Fruit fly (Drosophila melanogaster) whole organism, embryonic: ENCODE data around the gene Cad99C.

Source experiments
- Adf1 ChIP-seq: fragments of 200-800 bp; sonication (Bioruptor generic); IDR thresholded peaks from 2 replicates; pipeline ENCODE4 v1.3.6; 2022; ENCODE audit warnings: missing biosample characterization, missing genetic modification characterization
- CG12769 ChIP-seq: fragments of 200-800 bp; sonication (Bioruptor generic); optimal IDR thresholded peaks from 2 replicates; lab custom pipeline; 2019; ENCODE audit warnings: missing biosample characterization, mild to moderate bottlenecking, missing genetic modification characterization, moderate library complexity
- CG14014 ChIP-seq: fragments of 200-800 bp; sonication (Bioruptor generic); IDR thresholded peaks from 2 replicates; pipeline ENCODE4 v1.3.6; 2022; ENCODE audit warnings: missing biosample characterization, missing genetic modification characterization
- CG14667 ChIP-seq: fragments of 200-800 bp; sonication (Bioruptor generic); IDR thresholded peaks from 2 replicates; pipeline ENCODE4 v1.3.6; 2022; ENCODE audit warnings: missing biosample characterization, missing genetic modification characterization
- CG14860 ChIP-seq: fragments of 200-800 bp; sonication (Bioruptor generic); IDR thresholded peaks from 3 replicates; pipeline ENCODE4 v1.3.6; 2022; ENCODE audit warnings: missing biosample characterization, missing genetic modification characterization; ENCODE audit not compliant: partially characterized antibody
- CG15696 ChIP-seq: fragments of 200-800 bp; sonication (Bioruptor generic); optimal IDR thresholded peaks from 2 replicates; lab custom pipeline; 2019; ENCODE audit warnings: missing biosample characterization, mild to moderate bottlenecking, missing genetic modification characterization, moderate library complexity
- CG16813 ChIP-seq: fragments of 200-800 bp; sonication (Bioruptor generic); IDR thresholded peaks from 3 replicates; pipeline ENCODE4 v1.3.6; 2022; ENCODE audit warnings: missing biosample characterization, missing genetic modification characterization; ENCODE audit not compliant: partially characterized antibody
- CG17612 ChIP-seq: fragments of 200-800 bp; sonication (Bioruptor generic); IDR thresholded peaks from 2 replicates; pipeline ENCODE4 v1.3.6; 2022; ENCODE audit warnings: missing biosample characterization, missing genetic modification characterization
- CG1792 ChIP-seq: fragments of 200-800 bp; sonication (Bioruptor generic); optimal IDR thresholded peaks from 2 replicates; lab custom pipeline; 2016; ENCODE audit warnings: missing biosample characterization, missing genetic modification characterization
- CG2129 ChIP-seq: fragments of 200-800 bp; sonication (Bioruptor generic); IDR thresholded peaks from 2 replicates; pipeline ENCODE4 v1.3.6; 2022; ENCODE audit warnings: missing biosample characterization, missing genetic modification characterization; ENCODE audit not compliant: partially characterized antibody
- CG3163 ChIP-seq: fragments of 200-800 bp; sonication (Bioruptor generic); optimal IDR thresholded peaks from 3 replicates; lab custom pipeline; 2016; ENCODE audit warnings: missing biosample characterization, missing genetic modification characterization
- CG4328 ChIP-seq: fragments of 200-800 bp; sonication (Bioruptor generic); optimal IDR thresholded peaks from 3 replicates; lab custom pipeline; 2017; ENCODE audit warnings: missing biosample characterization, missing genetic modification reagents, missing genetic modification characterization
- CG5180 ChIP-seq: fragments of 200-800 bp; sonication (Bioruptor generic); optimal IDR thresholded peaks from 3 replicates; lab custom pipeline; 2017; ENCODE audit warnings: missing biosample characterization, missing genetic modification characterization, mild to moderate bottlenecking, moderate library complexity, missing genetic modification reagents
- CG6175 ChIP-seq: fragments of 200-800 bp; sonication (Bioruptor generic); IDR thresholded peaks from 3 replicates; pipeline ENCODE4 v1.3.6; 2022; ENCODE audit warnings: missing biosample characterization, missing genetic modification characterization
- CG8478 ChIP-seq: fragments of >200 bp; optimal IDR thresholded peaks from 2 replicates; lab custom pipeline; 2018
- CG8924 ChIP-seq: fragments of 200-800 bp; optimal IDR thresholded peaks from 3 replicates; lab custom pipeline; 2019; ENCODE audit warnings: missing biosample characterization, mild to moderate bottlenecking, missing genetic modification characterization, moderate library complexity
- CkIIα-i1 ChIP-seq: fragments of 200-800 bp; sonication (Bioruptor generic); IDR thresholded peaks from 2 replicates; pipeline ENCODE4 v1.3.6; 2022; ENCODE audit warnings: missing biosample characterization, missing genetic modification characterization
- Dll ChIP-seq: fragments of 200-800 bp; sonication (Bioruptor generic); IDR thresholded peaks from 4 replicates; pipeline ENCODE4 v1.3.6; 2022; ENCODE audit warnings: missing biosample characterization, missing genetic modification characterization; ENCODE audit not compliant: partially characterized antibody
- E2f2 ChIP-seq: fragments of 200-800 bp; sonication (Bioruptor generic); IDR thresholded peaks from 2 replicates; pipeline ENCODE4 v1.3.6; 2022; ENCODE audit warnings: missing biosample characterization, missing genetic modification characterization
- Gug ChIP-seq: fragments of 200-800 bp; sonication (Bioruptor generic); IDR thresholded peaks from 4 replicates; pipeline ENCODE4 v1.3.6; 2022; ENCODE audit warnings: missing biosample characterization, missing genetic modification characterization
- HLH4C ChIP-seq: fragments of 200-800 bp; sonication (Bioruptor generic); IDR thresholded peaks from 3 replicates; pipeline ENCODE4 v1.3.6; 2022; ENCODE audit warnings: missing biosample characterization, missing genetic modification characterization; ENCODE audit not compliant: partially characterized antibody
- Rfx ChIP-seq: fragments of 200-800 bp; sonication (Bioruptor generic); IDR thresholded peaks from 2 replicates; pipeline ENCODE4 v1.3.6; 2022; ENCODE audit warnings: missing biosample characterization, missing genetic modification characterization
- YL-1 ChIP-seq: fragments of 200-800 bp; sonication (Bioruptor generic); optimal IDR thresholded peaks from 3 replicates; lab custom pipeline; 2017; ENCODE audit warnings: missing biosample characterization, mild to moderate bottlenecking, missing genetic modification characterization
- amos ChIP-seq: fragments of 200-800 bp; sonication (Bioruptor generic); IDR thresholded peaks from 2 replicates; pipeline ENCODE4 v1.3.6; 2022; ENCODE audit warnings: missing biosample characterization, missing genetic modification characterization; ENCODE audit not compliant: partially characterized antibody
- aop ChIP-seq: fragments of 200-800 bp; sonication (Bioruptor generic); IDR thresholded peaks from 2 replicates; pipeline ENCODE4 v1.3.6; 2022; ENCODE audit warnings: missing biosample characterization, missing genetic modification characterization
- chinmo ChIP-seq: fragments of 200-800 bp; sonication (Bioruptor generic); IDR thresholded peaks from 4 replicates; pipeline ENCODE4 v1.3.6; 2022; ENCODE audit warnings: missing biosample characterization, missing genetic modification characterization; ENCODE audit not compliant: partially characterized antibody
- crc ChIP-seq: fragments of 200-800 bp; sonication (Bioruptor generic); optimal IDR thresholded peaks from 2 replicates; lab custom pipeline; 2016; ENCODE audit warnings: missing biosample characterization, missing genetic modification characterization
- dan ChIP-seq: fragments of 200-800 bp; sonication (Bioruptor generic); IDR thresholded peaks from 2 replicates; pipeline ENCODE4 v1.3.6; 2022; ENCODE audit warnings: missing biosample characterization, missing genetic modification characterization
- dmrt11E ChIP-seq: fragments of 200-800 bp; sonication (Bioruptor generic); optimal IDR thresholded peaks from 3 replicates; lab custom pipeline; 2018; ENCODE audit warnings: missing biosample characterization, mild to moderate bottlenecking, missing genetic modification characterization, moderate library complexity
- eyg ChIP-seq: fragments of 200-800 bp; sonication (Bioruptor generic); optimal IDR thresholded peaks from 3 replicates; lab custom pipeline; 2016; ENCODE audit warnings: missing biosample characterization, missing genetic modification characterization
- fd64A ChIP-seq: fragments of 200-800 bp; sonication (Bioruptor generic); optimal IDR thresholded peaks from 3 replicates; lab custom pipeline; 2018; ENCODE audit warnings: missing biosample characterization, mild to moderate bottlenecking, missing genetic modification characterization
- gce ChIP-seq: fragments of 200-800 bp; sonication (Bioruptor generic); IDR thresholded peaks from 3 replicates; pipeline ENCODE4 v1.3.6; 2022; ENCODE audit warnings: missing biosample characterization, missing genetic modification characterization
- gem ChIP-seq: fragments of 200-800 bp; sonication (Bioruptor generic); optimal IDR thresholded peaks from 2 replicates; lab custom pipeline; 2019; ENCODE audit warnings: missing biosample characterization, mild to moderate bottlenecking, missing genetic modification characterization, moderate library complexity
- grau ChIP-seq: fragments of 200-800 bp; optimal IDR thresholded peaks from 3 replicates; lab custom pipeline; 2019; ENCODE audit warnings: missing biosample characterization, mild to moderate bottlenecking, missing genetic modification characterization, moderate library complexity
- grn ChIP-seq: fragments of 200-800 bp; sonication (Bioruptor generic); optimal IDR thresholded peaks from 3 replicates; lab custom pipeline; 2017; ENCODE audit warnings: missing biosample characterization, missing genetic modification characterization
- gro ChIP-seq: fragments of 200-800 bp; sonication (Bioruptor generic); optimal IDR thresholded peaks from 2 replicates; lab custom pipeline; 2016; ENCODE audit warnings: missing biosample characterization, missing genetic modification characterization
- jigr1 ChIP-seq: fragments of 200-800 bp; sonication (Bioruptor generic); IDR thresholded peaks from 3 replicates; pipeline ENCODE4 v1.3.6; 2022; ENCODE audit warnings: missing biosample characterization, missing genetic modification characterization
- jumu ChIP-seq: fragments of 200-800 bp; sonication (Bioruptor generic); optimal IDR thresholded peaks from 3 replicates; lab custom pipeline; 2016; ENCODE audit warnings: missing biosample characterization, missing genetic modification characterization
- lbe ChIP-seq: fragments of 200-800 bp; sonication (Bioruptor generic); optimal IDR thresholded peaks from 2 replicates; lab custom pipeline; 2016; ENCODE audit warnings: missing biosample characterization, mild to moderate bottlenecking, missing genetic modification characterization
- lola ChIP-seq, 3 experiments: fragments of >200 bp in 2 of 3; fragments of 200-800 bp in 1 of 3; sonication (Bioruptor generic) in 1 of 3; optimal IDR thresholded peaks; 2 replicates each; lab custom pipeline; 2017 to 2019; ENCODE audit warnings: missing biosample characterization in 3 of 3, missing genetic modification characterization in 3 of 3, mild to moderate bottlenecking in 1 of 3, moderate library complexity in 1 of 3
- mam ChIP-seq: fragments of 200-800 bp; sonication (Bioruptor generic); optimal IDR thresholded peaks from 3 replicates; lab custom pipeline; 2016; ENCODE audit warnings: missing biosample characterization, missing genetic modification characterization
- nom ChIP-seq: fragments of 200-800 bp; sonication (Bioruptor generic); optimal IDR thresholded peaks from 2 replicates; lab custom pipeline; 2017; ENCODE audit warnings: missing biosample characterization, missing genetic modification characterization, mild to moderate bottlenecking, moderate library complexity, missing genetic modification reagents
- org-1 ChIP-seq: fragments of 200-800 bp; sonication (Bioruptor generic); optimal IDR thresholded peaks from 2 replicates; lab custom pipeline; 2017; ENCODE audit warnings: missing biosample characterization, missing genetic modification characterization
- prd ChIP-seq, 3 experiments: fragments of >200 bp in 2 of 3; fragments of 200-800 bp in 1 of 3; sonication (Bioruptor generic) in 1 of 3; optimal IDR thresholded peaks in 2 of 3; IDR thresholded peaks in 1 of 3; 2 replicates in 2 of 3; 3 replicates in 1 of 3; pipeline versions ENCODE4 v1.3.6 to Lab custom; 2017 to 2022; ENCODE audit warnings: missing biosample characterization in 1 of 3, missing genetic modification characterization in 1 of 3
- ranshi ChIP-seq: fragments of 200-800 bp; sonication (Bioruptor generic); IDR thresholded peaks from 2 replicates; pipeline ENCODE4 v1.3.6; 2022; ENCODE audit warnings: missing biosample characterization, missing genetic modification characterization
- sc ChIP-seq, 3 experiments: fragments of >200 bp in 2 of 3; fragments of 200-800 bp in 1 of 3; sonication (Bioruptor generic) in 1 of 3; optimal IDR thresholded peaks; 2 replicates in 2 of 3; 3 replicates in 1 of 3; lab custom pipeline; 2017; ENCODE audit warnings: mild to moderate bottlenecking in 1 of 3, missing biosample characterization in 1 of 3, missing genetic modification characterization in 1 of 3, missing genetic modification reagents in 1 of 3
- schlank ChIP-seq: fragments of 200-800 bp; sonication (Bioruptor generic); optimal IDR thresholded peaks from 2 replicates; lab custom pipeline; 2018; ENCODE audit warnings: missing biosample characterization, mild to moderate bottlenecking, missing genetic modification characterization
- tx ChIP-seq: fragments of 200-800 bp; sonication (Bioruptor generic); optimal IDR thresholded peaks from 2 replicates; lab custom pipeline; 2016; ENCODE audit warnings: missing biosample characterization, missing genetic modification characterization
- vfl ChIP-seq: fragments of 200-800 bp; sonication (Bioruptor generic); optimal IDR thresholded peaks from 2 replicates; lab custom pipeline; 2016; ENCODE audit warnings: missing biosample characterization, missing genetic modification characterization
- yki ChIP-seq: fragments of >200 bp; optimal IDR thresholded peaks from 3 replicates; lab custom pipeline; 2018

Gene Cad99C

dm6 chr3R:29903775-29904356 lies 62.4 kb downstream of the Cad99C start, which contains the start of gene CG15517 (continued):
- TF ChIP-seq gro (no peak), CG6175 (GFP tag; lab: Robert Waterston, UW) (no peak), CG2129 (no peak), CG3163 (no peak), CG17612 (GFP tag; lab: Robert Waterston, UW) (no peak), YL-1 (no peak), Gug (GFP tag; lab: Robert Waterston, UW) (no peak), sc (optimal IDR thresholded peaks at IDR 0.05; lab: Kevin White, UChicago) (no peak), sc (GFP tag; optimal IDR thresholded peaks at IDR 0.05; lab: Kevin White, UChicago) (no peak), grau (tag; lab: Kevin White, UChicago) (peak; percentile 32), CG14667 (no peak), lbe (no peak), chinmo (GFP tag; lab: Robert Waterston, UW) (peak; percentile 66; the same call in 1 of the 4 replicates), CG12769 (tag; lab: Kevin White, UChicago) (no peak), fd64A (no peak), nom (GFP tag; lab: Kevin White, UChicago) (no peak), eyg (GFP tag; lab: Kevin White, UChicago) (no peak), CG1792 (no peak), CG5180 (GFP tag; lab: Kevin White, UChicago) (no peak), Dll (no peak), Adf1 (GFP tag; lab: Robert Waterston, UW) (no peak), schlank (tag; lab: Kevin White, UChicago) (no peak), crc (GFP tag; lab: Kevin White, UChicago) (no peak), gem (tag; lab: Kevin White, UChicago) (peak; percentile 26), E2f2 (GFP tag; lab: Robert Waterston, UW) (0 out of 2 replicates have a peak, but pooled peaks have one; percentile 18), Rfx (GFP tag; lab: Robert Waterston, UW) (0 out of 2 replicates have a peak, but pooled peaks have one; percentile 30), dan (GFP tag; lab: Robert Waterston, UW) (no peak), ranshi (no peak), HLH4C (GFP tag; lab: Robert Waterston, UW) (no peak), lola (GFP tag; optimal IDR thresholded peaks at IDR 0.05; lab: Kevin White, UChicago) (no peak), aop (no peak), CG8478 (lab: Kevin White, UChicago) (no peak), mam (GFP tag; lab: Kevin White, UChicago) (no peak), vfl (GFP tag; lab: Kevin White, UChicago) (no peak), CG16813 (peak; percentile 58), CG15696 (tag; lab: Kevin White, UChicago) (peak; percentile 19), CG4328 (no peak), jigr1 (no peak), prd (optimal IDR thresholded peaks at IDR 0.05; lab: Kevin White, UChicago) (no peak), prd (GFP tag; IDR thresholded peaks at IDR 0.05; lab: Robert Waterston, UW) (no peak), org-1 (GFP tag; lab: Kevin White, UChicago) (no peak), CG8924 (no peak), dmrt11E (tag; lab: Kevin White, UChicago) (no peak), amos (GFP tag; lab: Robert Waterston, UW) (peak; percentile 67; the same call in 1 of the 2 replicates), CkIIα-i1 (GFP tag; lab: Robert Waterston, UW) (no peak), jumu (no peak), tx (GFP tag; lab: Kevin White, UChicago) (no peak), CG14014 (no peak), grn (GFP tag; lab: Kevin White, UChicago) (no peak), CG14860 (GFP tag; lab: Robert Waterston, UW) (no peak), gce (GFP tag; lab: Robert Waterston, UW) (no peak), yki (lab: Kevin White, UChicago) (no peak)
